Fruit fly (Drosophila melanogaster) whole organism, wandering third instar larva: ENCODE data around the gene mei-217.

ENCODE experiments used
- Hnf4 ChIP-seq: fragments of 200-800 bp; sonication (Bioruptor generic); optimal IDR thresholded peaks from 2 replicates; lab custom pipeline; 2016; ENCODE audit warnings: missing biosample characterization, mild to moderate bottlenecking, missing genetic modification characterization
- Hr83 ChIP-seq: fragments of 200-300 bp; sonication (Bioruptor generic); optimal IDR thresholded peaks from 2 replicates; lab custom pipeline; 2016; ENCODE audit warnings: missing biosample characterization, mild to moderate bottlenecking, missing genetic modification characterization, moderate library complexity; ENCODE audit not compliant: poor library complexity, severe bottlenecking
- Rel ChIP-seq, 2 experiments: fragments of 200-800 bp; sonication (Bioruptor generic) in 1 of 2; optimal IDR thresholded peaks; 2 replicates in 1 of 2; 3 replicates in 1 of 2; lab custom pipeline; 2016 to 2019; ENCODE audit warnings: mild to moderate bottlenecking in 2 of 2, missing biosample characterization in 2 of 2, missing genetic modification characterization in 2 of 2, moderate library complexity in 1 of 2
- h ChIP-seq: fragments of 200-800 bp; sonication (Bioruptor generic); optimal IDR thresholded peaks from 3 replicates; lab custom pipeline; 2016; ENCODE audit warnings: missing biosample characterization, mild to moderate bottlenecking, missing genetic modification characterization

DNA sequence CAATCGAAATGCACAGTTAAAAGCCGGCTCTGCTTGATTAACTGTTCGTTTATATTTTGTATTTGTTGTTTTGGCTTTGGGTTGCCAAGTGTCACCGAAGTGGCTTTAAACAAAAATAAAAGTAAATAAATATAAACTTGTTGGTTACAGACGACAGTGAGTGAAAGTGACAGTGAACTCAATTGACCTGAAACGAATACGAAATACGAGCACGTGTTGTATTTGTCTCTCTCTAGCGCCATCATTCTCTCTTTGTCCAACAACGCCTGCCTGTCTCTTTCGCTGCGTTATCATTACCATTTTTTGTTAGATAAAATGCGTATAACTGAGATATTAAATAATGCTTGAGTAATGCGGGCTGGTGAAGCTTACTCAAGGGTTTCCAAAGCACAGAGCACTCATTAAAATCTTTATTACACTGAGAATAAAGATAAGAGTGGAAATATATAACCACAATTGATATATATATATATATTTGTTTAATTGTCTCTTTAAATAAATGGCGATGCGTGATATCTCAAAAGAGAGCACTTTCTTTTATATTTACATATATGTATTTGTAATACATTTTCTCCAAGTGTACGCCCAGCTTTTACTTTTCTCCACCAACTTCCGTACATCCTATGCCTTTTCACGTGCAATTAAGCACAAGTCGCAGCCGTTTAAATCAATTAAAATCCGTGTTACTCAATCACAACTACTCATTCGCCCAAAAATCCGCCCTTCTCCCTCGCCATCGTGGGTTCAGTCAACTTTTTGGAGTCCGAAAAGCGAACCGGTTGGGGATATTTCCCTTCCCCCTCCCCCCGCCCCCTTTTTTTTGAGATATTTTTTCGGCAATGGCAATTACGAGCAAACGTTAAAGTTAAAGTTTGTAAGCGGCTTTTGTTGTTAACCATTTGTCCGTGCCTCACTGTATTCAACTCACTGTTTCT, 38.7 kb upstream of the mei-217 start:
- TF ChIP-seq Hr83 (GFP tag; lab: Kevin White, UChicago) = no peak
- TF ChIP-seq Hnf4 (GFP tag; lab: Kevin White, UChicago) = no peak
- no peak for TF ChIP-seq h (GFP tag; lab: Kevin White, UChicago)
- no peak for TF ChIP-seq Rel (GFP tag; optimal IDR thresholded peaks at IDR 0.05; lab: Kevin White, UChicago)
- no peak for TF ChIP-seq Rel (tag; optimal IDR thresholded peaks at IDR 0.05; lab: Kevin White, UChicago)
